Worm (Caenorhabditis elegans): Measurements from ENCODE around the gene mut-15.

The mut-15 gene

ce11 chrV:15011560-15011959, 9.2 kb downstream of the mut-15 start, which contains the start of gene nmr-2:
Gene nmr-2 (minus strand): TSS chrV:15011660.
- TF ChIP-seq lin-11 (tag; optimal IDR thresholded peaks at IDR 0.05): no peak
- no peak for TF ChIP-seq sem-4 (tag; optimal IDR thresholded peaks at IDR 0.05)
- TF ChIP-seq blmp-1 (tag; optimal IDR thresholded peaks at IDR 0.05; ENCODE audit: insufficient read depth): no peak

DNA sequence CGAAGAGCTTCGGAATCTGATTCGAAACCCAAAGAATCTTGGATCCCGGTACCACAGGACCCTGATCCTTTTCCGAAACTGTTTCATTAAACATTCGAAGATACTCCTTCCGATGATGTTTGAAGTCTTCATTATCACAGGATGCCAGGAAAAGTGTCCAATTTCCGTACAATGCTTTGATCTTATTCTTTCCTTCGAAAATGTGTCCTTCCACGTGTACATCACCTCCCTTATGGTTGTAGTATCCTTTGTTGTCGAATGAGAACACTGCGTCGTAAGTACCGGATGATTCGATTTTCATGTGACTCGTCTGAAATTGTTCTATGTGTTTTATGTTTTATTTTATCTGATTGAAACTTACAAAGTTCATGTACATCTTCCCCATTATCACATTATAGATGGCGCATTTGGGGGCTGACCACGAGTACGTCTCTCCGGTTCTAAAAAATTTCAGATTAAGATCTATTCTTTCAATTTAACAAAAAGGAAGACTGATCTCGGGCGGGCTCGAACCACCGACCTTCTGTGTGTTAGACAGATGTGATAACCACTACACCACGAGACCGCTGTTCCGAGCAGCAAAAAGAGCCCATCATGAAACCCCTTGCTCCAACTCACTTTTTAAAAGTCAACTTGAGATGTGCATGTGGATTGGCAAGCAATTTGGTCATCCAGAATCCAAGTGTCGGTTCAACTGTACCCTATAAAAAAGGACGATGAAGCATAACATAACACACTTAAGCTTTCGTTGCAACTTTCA, 10.4 kb downstream of the mut-15 start:
- TF ChIP-seq lin-13 (GFP tag; optimal IDR thresholded peaks at IDR 0.05) (no peak), F13H6.1 (tag; optimal IDR thresholded peaks at IDR 0.05) (peak; percentile 24), nhr-77 (tag; optimal IDR thresholded peaks at IDR 0.05) (no peak), nhr-25 (tag; optimal IDR thresholded peaks at IDR 0.05) (peak; percentile 18), lsy-2 (tag; optimal IDR thresholded peaks at IDR 0.05) (no peak), ama-1 (optimal IDR thresholded peaks at IDR 0.05) (peak; percentile 8), unc-62 (GFP tag; optimal IDR thresholded peaks at IDR 0.05) (no peak), unc-55 (GFP tag; optimal IDR thresholded peaks at IDR 0.05) (peak; percentile 8), ztf-11 (tag; optimal IDR thresholded peaks at IDR 0.05) (no peak), mbf-1 (tag; optimal IDR thresholded peaks at IDR 0.05) (no peak), nhr-21 (tag; optimal IDR thresholded peaks at IDR 0.05) (no peak), R02D3.7 (tag; optimal IDR thresholded peaks at IDR 0.05) (no peak), nhr-129 (tag; optimal IDR thresholded peaks at IDR 0.05) (peak; percentile 50), nhr-23 (tag; optimal IDR thresholded peaks at IDR 0.05) (no peak), nhr-10 (tag; optimal IDR thresholded peaks at IDR 0.05) (no peak), sma-9 (GFP tag; optimal IDR thresholded peaks at IDR 0.05) (peak; percentile 27), sma-9 (tag; optimal IDR thresholded peaks at IDR 0.05) (no peak), nhr-6 (tag; optimal IDR thresholded peaks at IDR 0.05) (no peak), C34F6.9 (tag; optimal IDR thresholded peaks at IDR 0.05) (no peak), skn-1 (tag; optimal IDR thresholded peaks at IDR 0.05) (no peak), blmp-1 (tag; optimal IDR thresholded peaks at IDR 0.05; ENCODE audit: insufficient read depth) (peak; percentile 6), lin-11 (tag; optimal IDR thresholded peaks at IDR 0.05) (peak; percentile 7)

- TF ChIP-seq mab-5 (tag; optimal IDR thresholded peaks at IDR 0.05): no peak
- no peak for TF ChIP-seq ztf-1 (GFP tag; conservative IDR thresholded peaks at IDR 0.05)
- TF ChIP-seq lsy-2 (tag; optimal IDR thresholded peaks at IDR 0.05): no peak
- no peak for TF ChIP-seq F13H6.1 (tag; optimal IDR thresholded peaks at IDR 0.05)
- TF ChIP-seq nhr-237 (tag; optimal IDR thresholded peaks at IDR 0.05): no peak
- TF ChIP-seq mbf-1 (tag; optimal IDR thresholded peaks at IDR 0.05): no peak
- no peak for TF ChIP-seq unc-55 (GFP tag; optimal IDR thresholded peaks at IDR 0.05)
- no peak for TF ChIP-seq elt-3 (tag; optimal IDR thresholded peaks at IDR 0.05)
- no peak for TF ChIP-seq unc-62 (GFP tag; optimal IDR thresholded peaks at IDR 0.05)
- no peak for TF ChIP-seq R02D3.7 (tag; optimal IDR thresholded peaks at IDR 0.05)
Observed at ce11 chrV:15013328-15013727, 11.0 kb downstream of the mut-15 start.

ce11 chrV:15014164-15014563, 11.8 kb downstream of the mut-15 start, which contains the start of gene obr-2:
Gene obr-2 (minus strand): TSS chrV:15014264.
- TF ChIP-seq ama-1 (optimal IDR thresholded peaks at IDR 0.05) (no peak), lin-39 (tag; optimal IDR thresholded peaks at IDR 0.05) (no peak), sma-3 (GFP tag; optimal IDR thresholded peaks at IDR 0.05) (no peak)

DNA sequence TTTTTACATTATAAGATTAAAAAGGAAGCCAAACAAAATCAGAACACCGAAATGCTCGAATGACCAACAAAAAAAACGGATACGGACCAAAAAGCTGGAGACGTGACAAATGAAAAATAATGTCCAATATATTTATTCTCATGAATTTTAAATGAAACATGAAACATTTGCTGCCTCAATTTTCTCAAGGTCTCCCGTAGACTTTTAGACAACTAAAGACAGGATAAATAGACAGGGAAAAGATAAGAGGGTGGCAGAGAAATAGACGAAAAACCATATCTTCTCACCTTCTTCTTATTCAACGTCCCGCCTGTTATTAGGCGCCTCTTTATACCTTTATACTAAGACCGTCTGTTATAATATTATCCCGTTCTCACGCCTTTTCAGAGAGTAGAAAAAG, 13.5 kb downstream of the mut-15 start:
- TF ChIP-seq sma-9 (GFP tag; optimal IDR thresholded peaks at IDR 0.05) (peak; percentile 33), sma-9 (tag; optimal IDR thresholded peaks at IDR 0.05) (no peak), ztf-11 (tag; optimal IDR thresholded peaks at IDR 0.05) (no peak)

DNA sequence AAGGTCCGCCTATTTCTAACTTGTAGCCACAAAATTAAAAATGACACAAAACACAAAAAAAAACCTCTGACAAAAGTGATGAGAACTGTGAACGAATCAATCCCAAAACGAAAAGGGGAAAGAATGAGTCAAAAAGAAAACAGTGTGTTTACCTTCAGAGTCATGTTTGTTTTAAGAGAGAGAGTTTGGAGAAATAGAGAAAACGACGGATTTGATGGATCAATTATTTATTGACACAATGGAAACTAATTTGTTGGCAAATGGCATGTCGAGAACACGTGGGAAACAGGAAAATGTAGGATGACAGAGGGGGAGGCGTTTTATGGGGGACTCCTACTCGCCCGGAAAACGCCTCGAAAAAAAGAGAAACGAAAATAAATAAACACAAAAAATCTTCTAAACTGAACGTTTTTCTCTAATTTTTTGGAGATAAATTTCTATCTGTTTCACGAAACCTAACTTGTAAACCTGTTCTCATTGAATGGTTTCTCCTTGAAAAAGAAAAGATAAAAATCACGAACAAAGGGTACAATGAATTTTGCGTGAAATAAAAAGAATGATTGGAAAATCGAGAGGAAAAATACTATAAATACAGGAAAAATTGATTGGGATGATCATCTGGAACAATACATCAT, 14.6 kb downstream of the mut-15 start:
- peak; percentile 31 for TF ChIP-seq nhr-129 (tag; optimal IDR thresholded peaks at IDR 0.05)
- no peak for TF ChIP-seq peb-1 (tag; optimal IDR thresholded peaks at IDR 0.05)
- no peak for TF ChIP-seq gmeb-1 (tag; optimal IDR thresholded peaks at IDR 0.05)
- no peak for TF ChIP-seq ceh-82 (tag; optimal IDR thresholded peaks at IDR 0.05)
- peak; percentile 4 for TF ChIP-seq F13H6.1 (tag; optimal IDR thresholded peaks at IDR 0.05)

Data from whole organism, L2 larva.